Worm (Caenorhabditis elegans): Measurements from ENCODE around the gene Y82E9BR.22.
"Not testable (repeated sequence)": the region's sequence is repeated elsewhere in the genome, so short reads cannot be mapped to it uniquely, and the experiment has no call there.

Y82E9BR.22 gene

ce11 chrIII:1357973-1358372 lies 51.1 kb downstream of the Y82E9BR.22 start, which contains the start of gene Y82E9BR.8:
Gene Y82E9BR.8 (minus strand): TSS chrIII:1358073.
- not testable (repeated sequence) for TF ChIP-seq madf-3 (GFP tag; IDR thresholded peaks at IDR 0.05); hsf-1 (GFP tag; IDR thresholded peaks at IDR 0.05); lsy-27 (tag; optimal IDR thresholded peaks at IDR 0.05; ENCODE audit: borderline replicate concordance, insufficient read depth)
